Fruit fly (Drosophila melanogaster) whole organism, adult: ENCODE results near the gene Pdh.

Source experiments
- CG11617 ChIP-seq: fragments of 200-800 bp; sonication (Bioruptor generic); optimal IDR thresholded peaks from 2 replicates; lab custom pipeline; 2017; ENCODE audit warnings: mild to moderate bottlenecking, missing biosample characterization, missing genetic modification reagents, missing genetic modification characterization
- CG12768 ChIP-seq: fragments of 200-800 bp; sonication (Bioruptor generic); optimal IDR thresholded peaks from 2 replicates; lab custom pipeline; 2017; ENCODE audit warnings: missing biosample characterization, missing genetic modification characterization, mild to moderate bottlenecking, moderate library complexity, missing genetic modification reagents
- CG14711 ChIP-seq: fragments of 200-800 bp; sonication (Bioruptor generic); optimal IDR thresholded peaks from 2 replicates; lab custom pipeline; 2018; ENCODE audit warnings: missing biosample characterization, mild to moderate bottlenecking, missing genetic modification characterization, moderate library complexity
- CG1620 ChIP-seq: fragments of 200-800 bp; sonication (Bioruptor generic); optimal IDR thresholded peaks from 2 replicates; lab custom pipeline; 2016; ENCODE audit warnings: missing biosample characterization, missing genetic modification characterization
- CG33017 ChIP-seq: fragments of 200-800 bp; sonication (Bioruptor generic); optimal IDR thresholded peaks from 2 replicates; lab custom pipeline; 2018; ENCODE audit warnings: missing biosample characterization, mild to moderate bottlenecking, missing genetic modification characterization, moderate library complexity
- CG5204 ChIP-seq: fragments of 200-800 bp; sonication (Bioruptor generic); optimal IDR thresholded peaks from 2 replicates; lab custom pipeline; 2016; ENCODE audit warnings: missing biosample characterization, missing genetic modification characterization
- CG7045 ChIP-seq: fragments of 200-800 bp; sonication (Bioruptor generic); optimal IDR thresholded peaks from 2 replicates; lab custom pipeline; 2017; ENCODE audit warnings: missing biosample characterization, mild to moderate bottlenecking, missing genetic modification characterization
- CG7101 ChIP-seq: fragments of 200-800 bp; sonication (Bioruptor generic); optimal IDR thresholded peaks from 2 replicates; lab custom pipeline; 2018; ENCODE audit warnings: missing biosample characterization, mild to moderate bottlenecking, missing genetic modification characterization, moderate library complexity
- Clk ChIP-seq: fragments of 200-800 bp; sonication (Bioruptor generic); optimal IDR thresholded peaks from 2 replicates; lab custom pipeline; 2017; ENCODE audit warnings: missing biosample characterization, missing genetic modification characterization
- Crg-1 ChIP-seq: fragments of 200-800 bp; sonication (Bioruptor generic); optimal IDR thresholded peaks from 2 replicates; lab custom pipeline; 2016; ENCODE audit warnings: missing biosample characterization, missing genetic modification characterization
- Hr96 ChIP-seq: fragments of 200-800 bp; sonication (Bioruptor generic); optimal IDR thresholded peaks from 2 replicates; lab custom pipeline; 2016; ENCODE audit warnings: missing biosample characterization, missing genetic modification characterization
- Mnt ChIP-seq: fragments of 200-800 bp; sonication (Bioruptor generic); optimal IDR thresholded peaks from 2 replicates; lab custom pipeline; 2016; ENCODE audit warnings: missing biosample characterization, mild to moderate bottlenecking, missing genetic modification characterization
- bab1 ChIP-seq: fragments of 200-800 bp; sonication (Bioruptor generic); optimal IDR thresholded peaks from 3 replicates; lab custom pipeline; 2019; ENCODE audit warnings: missing biosample characterization, mild to moderate bottlenecking, missing genetic modification characterization, moderate library complexity
- cic ChIP-seq: fragments of 200-800 bp; sonication (Bioruptor generic); optimal IDR thresholded peaks from 2 replicates; lab custom pipeline; 2017; ENCODE audit warnings: missing biosample characterization, mild to moderate bottlenecking, missing genetic modification characterization, moderate library complexity
- cnc ChIP-seq, 2 experiments: fragments of >200 bp; optimal IDR thresholded peaks; 2 replicates each; lab custom pipeline; 2017
- kay ChIP-seq: fragments of 200-800 bp; sonication (Bioruptor generic); peaks from one replicate; lab custom pipeline; 2016; ENCODE audit warnings: missing biosample characterization, missing genetic modification characterization, borderline replicate concordance
- ovo ChIP-seq: fragments of 200-800 bp; sonication (Bioruptor generic); optimal IDR thresholded peaks from 2 replicates; lab custom pipeline; 2016; ENCODE audit warnings: missing biosample characterization, missing genetic modification characterization
- pad ChIP-seq: fragments of 200-800 bp; sonication (Bioruptor generic); optimal IDR thresholded peaks from 3 replicates; lab custom pipeline; 2017; ENCODE audit warnings: missing biosample characterization, missing genetic modification characterization, mild to moderate bottlenecking, moderate library complexity, missing genetic modification reagents
- tj ChIP-seq: fragments of 200-800 bp; sonication (Bioruptor generic); optimal IDR thresholded peaks from 3 replicates; lab custom pipeline; 2017; ENCODE audit warnings: missing biosample characterization, mild to moderate bottlenecking, missing genetic modification characterization, moderate library complexity
- toe ChIP-seq: fragments of 200-800 bp; sonication (Bioruptor generic); optimal IDR thresholded peaks from 2 replicates; lab custom pipeline; 2016; ENCODE audit warnings: missing biosample characterization, missing genetic modification characterization

The Pdh gene

DNA sequence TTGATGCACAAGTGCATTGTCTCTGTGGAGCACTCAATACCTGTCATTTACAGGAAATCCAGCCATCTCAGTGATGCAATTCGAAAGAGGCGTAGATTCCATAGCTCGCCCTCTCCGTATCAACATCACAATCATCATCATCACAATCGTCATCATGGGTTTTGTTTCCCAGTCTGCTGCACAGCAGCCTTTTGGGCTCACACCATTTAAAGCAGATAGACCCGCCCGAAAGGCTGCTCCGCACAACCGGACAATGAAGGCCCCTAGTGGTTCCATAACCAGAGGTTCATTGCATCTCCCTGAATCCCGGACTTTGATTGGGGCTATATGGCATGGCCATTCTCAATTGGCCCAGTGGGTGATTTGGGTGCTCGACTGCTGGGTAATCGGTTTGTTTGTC is 19.2 kb downstream of the Pdh start:
- no peak for TF ChIP-seq pad

DNA sequence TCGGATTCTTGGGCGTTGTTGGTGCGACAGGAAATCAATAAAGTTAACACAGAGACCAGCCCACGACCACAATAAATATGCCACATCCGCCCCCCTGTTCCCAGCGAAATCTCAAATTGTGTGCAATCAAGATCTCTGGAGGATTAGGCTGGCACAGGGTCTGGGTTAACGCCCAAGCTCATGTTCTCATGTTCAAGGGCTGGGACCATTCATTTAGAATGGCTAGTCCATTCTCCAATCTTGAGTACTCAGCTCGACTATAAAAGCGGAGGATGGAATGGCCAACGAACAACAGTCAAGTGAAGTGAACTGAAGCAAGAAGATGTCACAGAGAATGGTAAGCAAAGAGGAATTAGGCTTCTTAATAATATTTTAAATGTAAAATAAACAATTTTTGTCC is 21.1 kb downstream of the Pdh start, which contains the start of gene CG13056:
Gene CG13056, plus strand, starts transcription at position 301 of the 400 bp plus-strand sequence.
- no peak for TF ChIP-seq kay (GFP tag; lab: Kevin White, UChicago)
- no peak for TF ChIP-seq toe (GFP tag; lab: Kevin White, UChicago)

DNA sequence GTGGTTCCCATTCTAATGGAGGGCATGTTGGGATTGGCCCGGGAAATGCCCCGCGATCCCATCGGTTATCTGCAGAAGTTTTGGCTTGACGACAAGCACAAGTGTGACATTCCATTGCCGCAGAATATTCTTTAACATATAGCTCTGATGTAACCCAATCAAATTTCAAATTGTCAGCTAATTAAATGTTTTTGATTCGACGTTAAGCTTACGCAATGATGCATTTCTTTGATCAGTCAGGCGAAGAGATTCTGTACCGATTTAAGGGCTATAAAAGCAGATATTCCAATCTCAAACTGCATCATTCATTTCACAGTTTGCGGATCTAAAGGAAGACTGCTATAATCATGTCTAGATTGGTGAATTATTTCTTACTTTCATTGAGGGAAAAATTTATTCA is 22.5 kb downstream of the Pdh start, which contains the start of gene retinin:
Gene retinin, plus strand, starts transcription at position 301 of the 400 bp plus-strand sequence.
- TF ChIP-seq toe (GFP tag; lab: Kevin White, UChicago), result no peak

DNA sequence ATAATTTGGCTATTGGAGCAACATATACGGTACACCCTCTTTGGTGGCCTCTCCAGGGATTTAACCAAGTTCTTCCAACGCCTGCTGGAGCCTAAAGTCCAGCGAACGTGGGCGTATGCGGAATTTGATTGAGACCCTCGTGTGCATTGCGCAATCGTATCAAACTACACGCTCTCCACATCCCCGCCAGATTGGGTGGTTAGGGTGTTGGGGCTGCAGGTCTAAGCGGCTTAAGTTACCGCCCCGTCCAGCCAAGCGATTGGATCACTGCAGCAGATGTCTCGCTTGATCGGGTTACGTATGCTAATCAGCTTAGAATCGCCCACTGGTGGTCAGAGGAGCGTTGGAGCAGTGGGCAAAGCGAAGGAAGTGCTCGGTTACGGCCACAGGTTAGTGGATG is 23.4 kb downstream of the Pdh start, which contains the start of gene CG33060:
Gene CG33060, plus strand, starts transcription at position 301 of the 400 bp plus-strand sequence.
- TF ChIP-seq ovo (GFP tag; lab: Kevin White, UChicago), result no peak
- no peak for TF ChIP-seq Clk
- TF ChIP-seq Crg-1 (GFP tag; lab: Kevin White, UChicago), result no peak
- no peak for TF ChIP-seq CG7101 (tag; lab: Kevin White, UChicago)
- no peak for TF ChIP-seq bab1 (GFP tag; lab: Kevin White, UChicago)
- no peak for TF ChIP-seq toe (GFP tag; lab: Kevin White, UChicago)
- no peak for TF ChIP-seq Mnt (GFP tag; lab: Kevin White, UChicago)
- TF ChIP-seq tj (GFP tag; lab: Kevin White, UChicago), result no peak
- TF ChIP-seq CG5204 (GFP tag; lab: Kevin White, UChicago), result no peak
- no peak for TF ChIP-seq CG12768 (GFP tag; lab: Kevin White, UChicago)
- no peak for TF ChIP-seq Hr96 (GFP tag; lab: Kevin White, UChicago)
- no peak for TF ChIP-seq CG33017 (tag; lab: Kevin White, UChicago)
- TF ChIP-seq cic, result no peak
- TF ChIP-seq pad, result no peak
- no peak for TF ChIP-seq CG11617 (GFP tag; lab: Kevin White, UChicago)
- no peak for TF ChIP-seq CG7045 (GFP tag; lab: Kevin White, UChicago)
- TF ChIP-seq CG1620 (GFP tag; lab: Kevin White, UChicago), result no peak
- no peak for TF ChIP-seq cnc (optimal IDR thresholded peaks at IDR 0.05; lab: Kevin White, UChicago)
- no peak for TF ChIP-seq kay (GFP tag; lab: Kevin White, UChicago)

DNA sequence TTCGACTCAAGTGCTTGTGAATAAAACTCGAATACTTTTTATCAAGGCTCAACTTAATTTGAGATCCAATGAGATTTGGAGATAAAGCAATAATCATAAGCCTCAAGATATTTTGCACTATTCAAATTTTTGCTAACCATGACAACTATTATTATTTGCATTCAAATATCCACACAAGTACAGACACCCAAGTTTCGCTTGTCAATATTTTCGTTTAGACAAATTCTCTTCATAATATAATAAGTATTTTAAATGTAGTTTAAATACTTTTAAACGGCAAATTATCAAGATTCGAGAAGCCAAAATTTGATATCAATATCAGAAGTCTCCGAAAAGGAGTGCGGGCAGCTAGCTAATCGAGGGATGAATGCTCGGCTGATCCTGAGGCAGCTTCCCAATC is 24.6 kb downstream of the Pdh start, which contains the start of gene CG33061:
Gene CG33061, plus strand, starts transcription at position 301 of the 400 bp plus-strand sequence.
- TF ChIP-seq ovo (GFP tag; lab: Kevin White, UChicago), result no peak
- no peak for TF ChIP-seq CG14711
- TF ChIP-seq cic, result no peak
- no peak for TF ChIP-seq Crg-1 (GFP tag; lab: Kevin White, UChicago)
- no peak for TF ChIP-seq CG1620 (GFP tag; lab: Kevin White, UChicago)
- TF ChIP-seq CG7045 (GFP tag; lab: Kevin White, UChicago), result no peak

DNA sequence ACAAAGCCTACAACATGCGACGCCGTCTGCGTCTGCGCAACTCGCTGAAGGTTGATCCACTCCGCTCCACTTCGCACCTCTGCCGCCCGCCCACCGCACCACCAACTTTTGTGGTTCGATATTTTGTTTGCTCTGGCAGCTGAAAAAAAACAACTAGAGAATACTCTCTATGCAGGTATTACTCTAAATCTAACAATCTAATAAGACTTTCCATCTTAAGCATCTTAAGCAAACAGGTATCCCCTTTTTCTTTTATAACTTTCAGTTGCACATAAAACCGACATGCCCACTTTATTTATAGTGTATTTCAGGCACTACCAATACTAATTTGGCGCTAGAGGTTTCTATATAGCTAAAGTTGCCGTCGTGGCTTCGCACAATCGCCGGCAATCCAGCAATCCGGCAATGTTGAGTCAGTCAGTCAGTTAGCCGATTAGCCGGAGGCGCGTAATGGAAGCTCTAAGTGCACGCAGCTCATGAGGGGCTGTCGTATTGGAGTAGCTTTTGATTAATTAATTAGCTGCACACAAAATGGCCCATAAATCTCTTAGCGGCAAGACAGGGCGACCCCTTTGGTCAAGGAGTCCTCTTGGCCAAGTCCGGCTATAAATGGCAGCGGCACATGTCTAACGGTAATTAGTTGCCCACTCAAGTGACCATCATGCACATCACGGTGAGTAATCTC is 25.7 kb downstream of the Pdh start, which contains the start of gene CG13058:
Gene CG13058, plus strand, starts transcription at position 635 of the 685 bp plus-strand sequence.
- TF ChIP-seq bab1 (GFP tag; lab: Kevin White, UChicago), result no peak
- no peak for TF ChIP-seq tj (GFP tag; lab: Kevin White, UChicago)
- no peak for TF ChIP-seq kay (GFP tag; lab: Kevin White, UChicago)
- no peak for TF ChIP-seq Mnt (GFP tag; lab: Kevin White, UChicago)
- TF ChIP-seq cic, result no peak

DNA sequence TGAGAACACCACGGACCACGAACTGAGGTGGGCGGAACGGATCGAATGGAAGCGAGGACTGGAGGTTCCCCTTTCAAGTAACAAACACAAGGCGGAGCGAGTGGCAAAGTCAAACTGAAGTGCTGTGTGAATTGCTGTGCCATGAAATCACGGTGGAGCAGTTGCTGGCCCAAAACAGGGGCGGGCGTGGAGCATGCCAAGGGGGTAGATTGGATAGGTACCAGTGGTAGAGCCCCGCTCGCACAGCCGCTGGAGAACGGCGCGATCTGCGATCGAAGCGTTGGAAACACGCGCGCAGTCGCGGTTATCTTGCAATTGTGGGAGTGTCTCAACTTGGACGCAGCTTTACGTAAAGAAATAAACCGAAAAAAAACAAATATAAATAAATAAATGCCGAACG is 26.3 kb downstream of the Pdh start, which contains the start of gene CG13038:
Gene CG13038, minus strand, starts transcription at position 118 of the 400 bp plus-strand sequence.
- no peak for TF ChIP-seq CG5204 (GFP tag; lab: Kevin White, UChicago)
- no peak for TF ChIP-seq cic
- TF ChIP-seq toe (GFP tag; lab: Kevin White, UChicago), result no peak
- TF ChIP-seq tj (GFP tag; lab: Kevin White, UChicago), result no peak
- TF ChIP-seq CG14711, result no peak
- TF ChIP-seq Clk, result no peak
- no peak for TF ChIP-seq CG7045 (GFP tag; lab: Kevin White, UChicago)
- no peak for TF ChIP-seq CG11617 (GFP tag; lab: Kevin White, UChicago)
- TF ChIP-seq Mnt (GFP tag; lab: Kevin White, UChicago), result no peak
- TF ChIP-seq cnc (optimal IDR thresholded peaks at IDR 0.05; lab: Kevin White, UChicago), result no peak
- TF ChIP-seq CG1620 (GFP tag; lab: Kevin White, UChicago), result no peak
- no peak for TF ChIP-seq CG12768 (GFP tag; lab: Kevin White, UChicago)
- no peak for TF ChIP-seq bab1 (GFP tag; lab: Kevin White, UChicago)
- no peak for TF ChIP-seq Hr96 (GFP tag; lab: Kevin White, UChicago)
- no peak for TF ChIP-seq CG7101 (tag; lab: Kevin White, UChicago)
- no peak for TF ChIP-seq Crg-1 (GFP tag; lab: Kevin White, UChicago)
- no peak for TF ChIP-seq ovo (GFP tag; lab: Kevin White, UChicago)
